Fruit fly (Drosophila melanogaster) whole organism, prepupa: ENCODE results near the gene CG31683.
"Not testable (repeated sequence)": the region's sequence is repeated elsewhere in the genome, so short reads cannot be mapped to it uniquely, and the experiment has no call there.

Experiments
- Blimp-1 ChIP-seq: fragments of 200-800 bp; sonication (Bioruptor generic); optimal IDR thresholded peaks from 3 replicates; lab custom pipeline; 2017; ENCODE audit warnings: missing biosample characterization, missing genetic modification characterization, mild to moderate bottlenecking, moderate library complexity, missing genetic modification reagents
- CG10631 ChIP-seq: fragments of 200-800 bp; sonication (Bioruptor generic); optimal IDR thresholded peaks from 2 replicates; lab custom pipeline; 2016; ENCODE audit warnings: missing biosample characterization, missing genetic modification characterization
- CG11294 ChIP-seq: fragments of 200-800 bp; sonication (Bioruptor generic); IDR thresholded peaks from 2 replicates; pipeline ENCODE4 v1.3.6; 2022; ENCODE audit warnings: missing biosample characterization, missing genetic modification characterization
- CG11762 ChIP-seq: fragments of 200-800 bp; sonication (Bioruptor generic); optimal IDR thresholded peaks from 3 replicates; lab custom pipeline; 2016; ENCODE audit warnings: missing biosample characterization, missing genetic modification characterization; ENCODE audit not compliant: insufficient read depth
- CG15336 ChIP-seq: fragments of 200-800 bp; sonication (Bioruptor generic); IDR thresholded peaks from 2 replicates; pipeline ENCODE4 v1.3.6; 2022; ENCODE audit warnings: missing biosample characterization, missing genetic modification characterization
- CG1621 ChIP-seq: fragments of 200-800 bp; sonication (Bioruptor generic); optimal IDR thresholded peaks from 3 replicates; lab custom pipeline; 2018; ENCODE audit warnings: missing biosample characterization, mild to moderate bottlenecking, missing genetic modification characterization
- CG16779 ChIP-seq: fragments of 200-800 bp; sonication (Bioruptor generic); optimal IDR thresholded peaks from 3 replicates; lab custom pipeline; 2017; ENCODE audit warnings: missing biosample characterization, mild to moderate bottlenecking, missing genetic modification characterization
- CG32006 ChIP-seq: fragments of 200-800 bp; sonication (Bioruptor generic); optimal IDR thresholded peaks from 3 replicates; lab custom pipeline; 2017; ENCODE audit warnings: missing biosample characterization, mild to moderate bottlenecking, missing genetic modification characterization
- CG3919 ChIP-seq: fragments of 200-800 bp; sonication (Bioruptor generic); optimal IDR thresholded peaks from 3 replicates; lab custom pipeline; 2016; ENCODE audit warnings: missing biosample characterization, missing genetic modification characterization
- CG4318 ChIP-seq: fragments of 200-800 bp; sonication (Bioruptor generic); optimal IDR thresholded peaks from 3 replicates; lab custom pipeline; 2017; ENCODE audit warnings: missing biosample characterization, mild to moderate bottlenecking, missing genetic modification characterization
- CG6276 ChIP-seq: fragments of 200-800 bp; sonication (Bioruptor generic); optimal IDR thresholded peaks from 2 replicates; lab custom pipeline; 2017; ENCODE audit warnings: missing biosample characterization, mild to moderate bottlenecking, missing genetic modification characterization
- CG6792 ChIP-seq: fragments of 200-800 bp; sonication (Bioruptor generic); optimal IDR thresholded peaks from 3 replicates; lab custom pipeline; 2016; ENCODE audit warnings: missing biosample characterization, missing genetic modification characterization
- CG7368 ChIP-seq: fragments of 200-800 bp; sonication (Bioruptor generic); optimal IDR thresholded peaks from 3 replicates; lab custom pipeline; 2016; ENCODE audit warnings: missing biosample characterization, missing genetic modification characterization
- CG8119 ChIP-seq: fragments of 200-800 bp; sonication (Bioruptor generic); IDR thresholded peaks from 3 replicates; pipeline ENCODE4 v1.3.6; 2022; ENCODE audit warnings: missing biosample characterization, missing genetic modification characterization
- CG9139 ChIP-seq: fragments of 200-800 bp; sonication (Bioruptor generic); optimal IDR thresholded peaks from 3 replicates; lab custom pipeline; 2017; ENCODE audit warnings: missing biosample characterization, mild to moderate bottlenecking, missing genetic modification characterization
- Eip75B ChIP-seq: fragments of 200-800 bp; sonication (Bioruptor generic); optimal IDR thresholded peaks from 3 replicates; lab custom pipeline; 2016; ENCODE audit warnings: missing biosample characterization, missing genetic modification characterization
- Eip78C ChIP-seq: fragments of 200-800 bp; sonication (Bioruptor generic); peaks from one replicate; lab custom pipeline; 2016; ENCODE audit warnings: missing biosample characterization, missing genetic modification characterization
- Eip93F ChIP-seq: fragments of 200-800 bp; sonication (Bioruptor generic); optimal IDR thresholded peaks from 2 replicates; lab custom pipeline; 2016; ENCODE audit warnings: missing biosample characterization, mild to moderate bottlenecking, missing genetic modification characterization
- Ets21C ChIP-seq: fragments of 200-800 bp; sonication (Bioruptor generic); optimal IDR thresholded peaks from 3 replicates; lab custom pipeline; 2016; ENCODE audit warnings: missing biosample characterization, missing genetic modification characterization
- Ets96B ChIP-seq: fragments of 200-800 bp; optimal IDR thresholded peaks from 2 replicates; lab custom pipeline; 2019; ENCODE audit warnings: missing biosample characterization, mild to moderate bottlenecking, missing genetic modification characterization, moderate library complexity
- Hr4 ChIP-seq: fragments of 200-800 bp; sonication (Bioruptor generic); optimal IDR thresholded peaks from 3 replicates; lab custom pipeline; 2016; ENCODE audit warnings: missing biosample characterization, missing genetic modification characterization
- Lpt ChIP-seq: fragments of 200-800 bp; sonication (Bioruptor generic); optimal IDR thresholded peaks from 3 replicates; lab custom pipeline; 2016; ENCODE audit warnings: missing biosample characterization, missing genetic modification characterization
- Met ChIP-seq: fragments of 200-800 bp; sonication (Bioruptor generic); optimal IDR thresholded peaks from 3 replicates; lab custom pipeline; 2016; ENCODE audit warnings: missing biosample characterization, missing genetic modification characterization
- OdsH ChIP-seq: fragments of 200-800 bp; sonication (Bioruptor generic); optimal IDR thresholded peaks from 3 replicates; lab custom pipeline; 2016; ENCODE audit warnings: missing biosample characterization, missing genetic modification characterization
- Smox ChIP-seq: fragments of 200-800 bp; sonication (Bioruptor generic); optimal IDR thresholded peaks from 3 replicates; lab custom pipeline; 2016; ENCODE audit warnings: missing biosample characterization, missing genetic modification characterization
- Sox102F ChIP-seq: fragments of 200-800 bp; sonication (Bioruptor generic); optimal IDR thresholded peaks from 2 replicates; lab custom pipeline; 2016; ENCODE audit warnings: missing biosample characterization, mild to moderate bottlenecking, missing genetic modification characterization
- achi ChIP-seq: fragments of 200-800 bp; sonication (Bioruptor generic); optimal IDR thresholded peaks from 3 replicates; lab custom pipeline; 2016; ENCODE audit warnings: missing biosample characterization, missing genetic modification characterization
- cyc ChIP-seq: fragments of 200-800 bp; sonication (Bioruptor generic); optimal IDR thresholded peaks from 3 replicates; lab custom pipeline; 2016; ENCODE audit warnings: missing biosample characterization, missing genetic modification characterization
- esn ChIP-seq: fragments of 200-800 bp; sonication (Bioruptor generic); optimal IDR thresholded peaks from 2 replicates; lab custom pipeline; 2016; ENCODE audit warnings: missing biosample characterization, mild to moderate bottlenecking, missing genetic modification characterization, moderate library complexity
- fd59A ChIP-seq: fragments of 200-800 bp; sonication (Bioruptor generic); optimal IDR thresholded peaks from 2 replicates; lab custom pipeline; 2017; ENCODE audit warnings: missing biosample characterization, mild to moderate bottlenecking, missing genetic modification characterization, missing genetic modification reagents
- fkh ChIP-seq: fragments of 200-800 bp; sonication (Bioruptor generic); optimal IDR thresholded peaks from 3 replicates; lab custom pipeline; 2017; ENCODE audit warnings: missing biosample characterization, mild to moderate bottlenecking, missing genetic modification characterization, moderate library complexity
- pdm3 ChIP-seq: fragments of 200-800 bp; sonication (Bioruptor generic); optimal IDR thresholded peaks from 3 replicates; lab custom pipeline; 2016; ENCODE audit warnings: missing biosample characterization, missing genetic modification characterization
- svp ChIP-seq: fragments of 200-800 bp; sonication (Bioruptor generic); peaks from one replicate; lab custom pipeline; 2016; ENCODE audit warnings: missing biosample characterization, missing genetic modification characterization
- topi ChIP-seq: fragments of 200-800 bp; sonication (Bioruptor generic); optimal IDR thresholded peaks from 3 replicates; lab custom pipeline; 2016; ENCODE audit warnings: missing biosample characterization, missing genetic modification characterization

The CG31683 gene

DNA sequence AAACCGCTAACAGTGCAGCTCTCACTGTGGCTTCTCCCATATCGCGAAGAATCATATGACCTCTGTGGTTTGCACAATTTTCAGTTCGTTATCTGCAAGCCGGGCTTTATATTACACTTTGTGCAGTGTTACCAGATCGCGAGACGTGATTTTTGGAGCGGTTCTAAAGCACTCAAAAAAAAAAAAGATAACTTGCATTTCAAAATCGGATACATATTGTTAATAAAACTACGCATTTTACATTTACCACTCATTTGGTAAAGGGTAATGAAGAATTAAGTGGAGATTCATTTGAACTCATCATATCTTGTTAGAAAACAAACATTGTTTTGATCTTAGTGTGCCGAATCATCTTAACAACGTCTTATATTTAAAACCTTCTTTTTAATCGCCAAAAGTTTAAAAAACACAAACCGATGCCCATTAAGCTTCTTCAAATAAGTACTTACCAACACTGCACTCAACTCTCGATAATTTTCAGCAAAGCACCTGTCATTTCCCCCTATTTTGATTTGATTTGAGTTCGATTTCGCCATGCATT, 13.6 kb upstream of the CG31683 start, which contains the start of gene CG2493 (continued):
- TF ChIP-seq CG11762 (peak; percentile 69), topi (GFP tag; lab: Kevin White, UChicago) (peak; percentile 32), svp (GFP tag; lab: Kevin White, UChicago) (peak; percentile 96), CG4318 (GFP tag; lab: Kevin White, UChicago) (no peak), Eip75B (peak; percentile 29), Eip93F (no peak), CG15336 (no peak), CG3919 (GFP tag; lab: Kevin White, UChicago) (peak; percentile 59), Ets21C (GFP tag; lab: Kevin White, UChicago) (no peak), fd59A (GFP tag; lab: Kevin White, UChicago) (no peak), OdsH (GFP tag; lab: Kevin White, UChicago) (peak; percentile 15), CG32006 (no peak), CG6792 (GFP tag; lab: Kevin White, UChicago) (no peak), CG1621 (tag; lab: Kevin White, UChicago) (no peak), CG7368 (GFP tag; lab: Kevin White, UChicago) (peak; percentile 68), CG9139 (GFP tag; lab: Kevin White, UChicago) (no peak), CG16779 (tag; lab: Kevin White, UChicago) (no peak), Blimp-1 (GFP tag; lab: Kevin White, UChicago) (no peak), CG10631 (GFP tag; lab: Kevin White, UChicago) (peak; percentile 0), CG6276 (GFP tag; lab: Kevin White, UChicago) (peak; percentile 27), Eip78C (peak; percentile 85), Hr4 (GFP tag; lab: Kevin White, UChicago) (no peak), Smox (GFP tag; lab: Kevin White, UChicago) (no peak), fkh (GFP tag; lab: Kevin White, UChicago) (no peak)

DNA sequence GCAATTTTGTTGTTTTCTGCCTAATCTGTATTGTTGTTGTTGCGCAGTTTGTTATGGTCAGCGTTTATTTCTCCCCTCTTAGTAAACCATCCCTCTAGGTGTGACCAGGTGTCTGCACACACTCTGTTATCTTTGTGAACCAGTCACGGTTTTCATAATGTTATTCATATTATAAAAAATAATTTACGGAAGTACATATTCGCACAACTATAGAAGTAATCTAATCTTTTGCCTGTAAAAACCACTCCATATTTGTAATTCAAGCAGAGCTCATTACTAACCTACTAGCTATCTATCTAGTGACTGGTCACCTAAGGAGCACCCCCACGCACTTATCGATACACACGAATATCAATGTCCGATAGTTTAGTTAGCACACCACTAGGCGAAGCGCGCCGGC, 9.2 kb upstream of the CG31683 start, which contains the start of the genes CG18858 and Cdc23:
Gene CG18858, minus strand, starts transcription at position 101 of the 400 bp plus-strand sequence.
Gene Cdc23, plus strand, starts transcription at position 368 of the 400 bp plus-strand sequence.
- not testable (repeated sequence) for TF ChIP-seq Sox102F, pdm3, cyc (GFP tag; lab: Kevin White, UChicago)

DNA sequence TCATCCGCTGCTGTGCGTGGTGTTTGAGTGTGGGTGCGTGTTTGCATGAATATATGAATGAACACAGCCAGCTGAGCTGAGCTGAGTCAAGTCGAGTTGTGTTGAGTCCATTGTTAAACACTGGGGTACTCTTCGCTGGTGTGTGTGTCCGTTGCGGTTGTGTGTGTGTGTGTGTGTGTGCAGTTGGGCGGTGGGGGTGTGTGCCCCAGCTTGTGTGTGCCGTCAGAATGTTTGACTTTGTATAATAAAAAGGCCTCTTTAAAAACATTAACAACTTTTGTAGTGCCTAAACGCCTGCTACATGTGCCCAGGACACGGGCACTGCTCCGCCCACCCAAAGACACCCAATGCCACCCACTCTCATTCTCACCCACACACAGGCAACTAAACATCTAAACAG, 11.3 kb downstream of the CG31683 start:
- no peak for TF ChIP-seq CG7368 (GFP tag; lab: Kevin White, UChicago)

DNA sequence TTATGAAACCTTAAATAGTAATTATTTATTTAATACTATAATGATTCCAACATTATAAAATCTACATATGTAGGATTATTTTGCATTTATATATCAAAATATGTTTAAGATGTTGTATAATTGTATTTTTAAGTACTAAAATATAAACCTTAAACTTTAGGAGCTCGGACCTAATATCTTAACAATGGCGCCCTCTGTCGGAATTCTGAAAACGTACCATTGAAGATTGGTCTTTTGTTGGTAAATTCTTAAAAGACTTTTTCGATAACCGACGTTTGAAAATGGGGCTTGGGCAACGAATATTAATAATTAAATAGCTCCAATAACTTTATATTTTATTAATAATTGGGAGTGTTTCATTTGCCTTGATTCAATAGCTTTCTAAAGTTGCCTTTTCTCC, 11.9 kb downstream of the CG31683 start:
- TF ChIP-seq Met (no peak), CG15336 (no peak), Eip75B (no peak), CG9139 (GFP tag; lab: Kevin White, UChicago) (no peak), Smox (GFP tag; lab: Kevin White, UChicago) (no peak), Eip93F (no peak), pdm3 (GFP tag; lab: Kevin White, UChicago) (no peak), Lpt (GFP tag; lab: Kevin White, UChicago) (no peak), CG16779 (tag; lab: Kevin White, UChicago) (no peak), CG6276 (GFP tag; lab: Kevin White, UChicago) (no peak), esn (GFP tag; lab: Kevin White, UChicago) (no peak), Ets96B (no peak), achi (GFP tag; lab: Kevin White, UChicago) (no peak), CG11294 (GFP tag; lab: Robert Waterston, UW) (no peak), CG32006 (no peak), CG8119 (GFP tag; lab: Robert Waterston, UW) (no peak), OdsH (GFP tag; lab: Kevin White, UChicago) (no peak), CG1621 (tag; lab: Kevin White, UChicago) (no peak)
